Fruit fly (Drosophila melanogaster) whole organism, adult: ENCODE measurements around the gene CG43446.
A peak's percentile ranks its signal among the peaks of the same experiment; 100 is the strongest.

Experiments used
- CG14711 ChIP-seq: fragments of 200-800 bp; sonication (Bioruptor generic); optimal IDR thresholded peaks from 2 replicates; lab custom pipeline; 2018; ENCODE audit warnings: missing biosample characterization, mild to moderate bottlenecking, missing genetic modification characterization, moderate library complexity
- CG1620 ChIP-seq: fragments of 200-800 bp; sonication (Bioruptor generic); optimal IDR thresholded peaks from 2 replicates; lab custom pipeline; 2016; ENCODE audit warnings: missing biosample characterization, missing genetic modification characterization
- CG7045 ChIP-seq: fragments of 200-800 bp; sonication (Bioruptor generic); optimal IDR thresholded peaks from 2 replicates; lab custom pipeline; 2017; ENCODE audit warnings: missing biosample characterization, mild to moderate bottlenecking, missing genetic modification characterization
- Clk ChIP-seq: fragments of 200-800 bp; sonication (Bioruptor generic); optimal IDR thresholded peaks from 2 replicates; lab custom pipeline; 2017; ENCODE audit warnings: missing biosample characterization, missing genetic modification characterization
- Hr96 ChIP-seq: fragments of 200-800 bp; sonication (Bioruptor generic); optimal IDR thresholded peaks from 2 replicates; lab custom pipeline; 2016; ENCODE audit warnings: missing biosample characterization, missing genetic modification characterization
- Mnt ChIP-seq: fragments of 200-800 bp; sonication (Bioruptor generic); optimal IDR thresholded peaks from 2 replicates; lab custom pipeline; 2016; ENCODE audit warnings: missing biosample characterization, mild to moderate bottlenecking, missing genetic modification characterization
- bab1 ChIP-seq: fragments of 200-800 bp; sonication (Bioruptor generic); optimal IDR thresholded peaks from 3 replicates; lab custom pipeline; 2019; ENCODE audit warnings: missing biosample characterization, mild to moderate bottlenecking, missing genetic modification characterization, moderate library complexity
- cic ChIP-seq: fragments of 200-800 bp; sonication (Bioruptor generic); optimal IDR thresholded peaks from 2 replicates; lab custom pipeline; 2017; ENCODE audit warnings: missing biosample characterization, mild to moderate bottlenecking, missing genetic modification characterization, moderate library complexity
- cnc ChIP-seq, 2 experiments: fragments of >200 bp; optimal IDR thresholded peaks; 2 replicates each; lab custom pipeline; 2017
- kay ChIP-seq: fragments of 200-800 bp; sonication (Bioruptor generic); peaks from one replicate; lab custom pipeline; 2016; ENCODE audit warnings: missing biosample characterization, missing genetic modification characterization, borderline replicate concordance
- ovo ChIP-seq: fragments of 200-800 bp; sonication (Bioruptor generic); optimal IDR thresholded peaks from 2 replicates; lab custom pipeline; 2016; ENCODE audit warnings: missing biosample characterization, missing genetic modification characterization
- tj ChIP-seq: fragments of 200-800 bp; sonication (Bioruptor generic); optimal IDR thresholded peaks from 3 replicates; lab custom pipeline; 2017; ENCODE audit warnings: missing biosample characterization, mild to moderate bottlenecking, missing genetic modification characterization, moderate library complexity
- toe ChIP-seq: fragments of 200-800 bp; sonication (Bioruptor generic); optimal IDR thresholded peaks from 2 replicates; lab custom pipeline; 2016; ENCODE audit warnings: missing biosample characterization, missing genetic modification characterization

dm6 chr3R:20958599-20959150, 29.1 kb downstream of the CG43446 start:
- TF ChIP-seq cnc (optimal IDR thresholded peaks at IDR 0.05; lab: Kevin White, UChicago) = no peak
- no peak for TF ChIP-seq CG7045 (GFP tag; lab: Kevin White, UChicago)
- TF ChIP-seq Mnt = peak; percentile 25
- TF ChIP-seq CG14711 (tag; lab: Kevin White, UChicago) = no peak
- TF ChIP-seq cic (GFP tag; lab: Kevin White, UChicago) = no peak
- TF ChIP-seq kay = no peak
- TF ChIP-seq tj (GFP tag; lab: Kevin White, UChicago) = no peak
- no peak for TF ChIP-seq bab1
- peak; percentile 60 for TF ChIP-seq ovo (GFP tag; lab: Kevin White, UChicago)
- TF ChIP-seq Clk (GFP tag; lab: Kevin White, UChicago) = peak; percentile 13
- no peak for TF ChIP-seq Hr96 (GFP tag; lab: Kevin White, UChicago)
- TF ChIP-seq toe (GFP tag; lab: Kevin White, UChicago) = no peak
- TF ChIP-seq CG1620 (GFP tag; lab: Kevin White, UChicago) = no peak
